Worm (Caenorhabditis elegans): ENCODE results near the gene K09E9.4.

ce11 chrX:15647276-15647675 is 17.0 kb upstream of the K09E9.4 start, which contains the start of gene F59D12.5:
- no peak for TF ChIP-seq ztf-11 (tag; optimal IDR thresholded peaks at IDR 0.05)
- TF ChIP-seq lin-13 (GFP tag; optimal IDR thresholded peaks at IDR 0.05): no peak
- no peak for TF ChIP-seq mep-1 (tag; optimal IDR thresholded peaks at IDR 0.05)
- no peak for TF ChIP-seq aly-2 (tag; optimal IDR thresholded peaks at IDR 0.05)
- TF ChIP-seq mdl-1 (tag; optimal IDR thresholded peaks at IDR 0.05): no peak
